Worm (Caenorhabditis elegans) whole organism, mixed stage, embryonic: Measurements from ENCODE around the gene acs-5.
A peak's percentile ranks its signal among the peaks of the same experiment; 100 is the strongest.

Experiments used
- bed-3 ChIP-seq: fragments of 200-800 bp; sonication (Bioruptor generic); optimal IDR thresholded peaks from 3 replicates; lab custom pipeline; 2018; ENCODE audit warnings: mild to moderate bottlenecking, missing genetic modification characterization, moderate library complexity, missing compliant biosample characterization
- elt-3 ChIP-seq: fragments of 150-350 bp; optimal IDR thresholded peaks from 2 replicates; lab custom pipeline; 2014; ENCODE audit warnings: missing biosample characterization, missing genetic modification characterization
- lin-13 ChIP-seq: fragments of 150-350 bp; optimal IDR thresholded peaks from 2 replicates; lab custom pipeline; 2014; ENCODE audit warnings: missing biosample characterization, missing genetic modification characterization
- lsy-2 ChIP-seq: fragments of 150-350 bp; optimal IDR thresholded peaks from 2 replicates; lab custom pipeline; 2014; ENCODE audit warnings: missing biosample characterization, missing genetic modification characterization
- mep-1 ChIP-seq: fragments of 150-350 bp; optimal IDR thresholded peaks from 2 replicates; lab custom pipeline; 2017; ENCODE audit warnings: missing biosample characterization, missing genetic modification reagents, missing genetic modification characterization, inconsistent platforms
- nhr-12 ChIP-seq: fragments of 150-350 bp; optimal IDR thresholded peaks from 2 replicates; lab custom pipeline; 2014; ENCODE audit warnings: missing biosample characterization, missing genetic modification characterization
- nhr-237 ChIP-seq: fragments of 150-350 bp; optimal IDR thresholded peaks from 2 replicates; lab custom pipeline; 2014; ENCODE audit warnings: missing biosample characterization, missing genetic modification characterization
- pha-4 ChIP-seq: fragments of 150-350 bp; optimal IDR thresholded peaks from 2 replicates; lab custom pipeline; 2018; ENCODE audit warnings: missing biosample characterization, missing genetic modification reagents, missing genetic modification characterization
- sem-2 ChIP-seq: fragments of 200-800 bp; sonication (Bioruptor generic); optimal IDR thresholded peaks from 2 replicates; lab custom pipeline; 2018; ENCODE audit warnings: mild to moderate bottlenecking, missing genetic modification characterization, missing compliant biosample characterization
- snpc-4 ChIP-seq: fragments of 150-350 bp; optimal IDR thresholded peaks from 2 replicates; lab custom pipeline; 2014; ENCODE audit warnings: missing biosample characterization, missing genetic modification characterization
- unc-62 ChIP-seq: fragments of 150-350 bp; optimal IDR thresholded peaks from 2 replicates; lab custom pipeline; 2014; ENCODE audit warnings: missing biosample characterization, missing genetic modification reagents, missing genetic modification characterization
- zip-8 ChIP-seq: fragments of 150-350 bp; optimal IDR thresholded peaks from 2 replicates; lab custom pipeline; 2014; ENCODE audit warnings: missing biosample characterization, missing genetic modification characterization
- ztf-11 ChIP-seq: fragments of 150-350 bp; optimal IDR thresholded peaks from 2 replicates; lab custom pipeline; 2014; ENCODE audit warnings: missing biosample characterization, missing genetic modification characterization

- TF ChIP-seq zip-8 (tag; lab: Kevin White, UChicago) (no peak), nhr-12 (tag; lab: Kevin White, UChicago) (no peak), bed-3 (GFP tag; lab: Kevin White, UChicago) (no peak), pha-4 (tag; lab: Kevin White, UChicago) (peak; percentile 43), ztf-11 (no peak), sem-2 (GFP tag; lab: Kevin White, UChicago) (no peak), lsy-2 (tag; lab: Kevin White, UChicago) (no peak), mep-1 (tag; lab: Kevin White, UChicago) (no peak), nhr-237 (tag; lab: Kevin White, UChicago) (no peak), lin-13 (tag; lab: Kevin White, UChicago) (no peak), unc-62 (GFP tag; lab: Kevin White, UChicago) (no peak), snpc-4 (tag; lab: Kevin White, UChicago) (no peak), elt-3 (tag; lab: Kevin White, UChicago) (no peak)
Observed at ce11 chrIII:13527424-13528097, 15.8 kb downstream of the acs-5 start, which contains the start of gene lron-13.
